Worm (Caenorhabditis elegans): ENCODE measurements around the gene srab-13.
A peak's percentile ranks its signal among the peaks of the same experiment; 100 is the strongest.

srab-13 gene

ce11 chrV:2055765-2056504, 28.2 kb upstream of the srab-13 start (continued):
- TF ChIP-seq sup-37 (GFP tag; optimal IDR thresholded peaks at IDR 0.05) (no peak), skn-1 (tag; optimal IDR thresholded peaks at IDR 0.05) (no peak), alr-1 (tag; optimal IDR thresholded peaks at IDR 0.05; ENCODE audit: borderline replicate concordance) (no peak), nhr-11 (tag; optimal IDR thresholded peaks at IDR 0.05) (no peak), grh-1 (GFP tag; IDR thresholded peaks at IDR 0.05) (no peak), nhr-12 (tag; optimal IDR thresholded peaks at IDR 0.05) (no peak), ztf-11 (tag; optimal IDR thresholded peaks at IDR 0.05) (no peak), Y116A8C.19 (tag; optimal IDR thresholded peaks at IDR 0.05; ENCODE audit: borderline replicate concordance) (no peak), lsy-2 (tag; optimal IDR thresholded peaks at IDR 0.05) (peak in 1 of 2 experiments; percentile 20), nhr-84 (tag; optimal IDR thresholded peaks at IDR 0.05) (no peak), rnt-1 (tag; optimal IDR thresholded peaks at IDR 0.05) (no peak), aha-1 (tag; optimal IDR thresholded peaks at IDR 0.05) (no peak), irx-1 (tag; optimal IDR thresholded peaks at IDR 0.05) (no peak), fos-1 (tag; optimal IDR thresholded peaks at IDR 0.05) (no peak), egl-13 (tag; optimal IDR thresholded peaks at IDR 0.05) (no peak), lin-35 (GFP tag; optimal IDR thresholded peaks at IDR 0.05) (no peak), egl-27 (tag; optimal IDR thresholded peaks at IDR 0.05) (no peak), nhr-20 (tag; optimal IDR thresholded peaks at IDR 0.05) (peak; percentile 33), ama-1 (optimal IDR thresholded peaks at IDR 0.05) (no peak), ceh-90 (tag; optimal IDR thresholded peaks at IDR 0.05) (no peak), nhr-76 (tag; optimal IDR thresholded peaks at IDR 0.05) (no peak), ceh-8 (GFP tag; optimal IDR thresholded peaks at IDR 0.05) (no peak), lir-3 (tag; optimal IDR thresholded peaks at IDR 0.05; ENCODE audit: poor library complexity) (no peak), unc-130 (tag; optimal IDR thresholded peaks at IDR 0.05) (no peak), fkh-8 (tag; optimal IDR thresholded peaks at IDR 0.05) (peak; percentile 15), dsc-1 (tag; optimal IDR thresholded peaks at IDR 0.05) (peak; percentile 15), efl-3 (GFP tag; optimal IDR thresholded peaks at IDR 0.05) (no peak), ceh-82 (tag; optimal IDR thresholded peaks at IDR 0.05) (no peak), ceh-88 (GFP tag; IDR thresholded peaks at IDR 0.05) (no peak), snpc-4 (tag; optimal IDR thresholded peaks at IDR 0.05) (no peak), fkh-4 (tag; optimal IDR thresholded peaks at IDR 0.05; ENCODE audit: borderline replicate concordance) (no peak), nhr-71 (tag; optimal IDR thresholded peaks at IDR 0.05) (peak; percentile 8), zip-4 (GFP tag; optimal IDR thresholded peaks at IDR 0.05) (no peak), C34B4.2 (tag; optimal IDR thresholded peaks at IDR 0.05) (no peak), lin-39 (tag; optimal IDR thresholded peaks at IDR 0.05) (no peak), tbx-2 (tag; optimal IDR thresholded peaks at IDR 0.05) (no peak), aly-2 (tag; optimal IDR thresholded peaks at IDR 0.05) (no peak), F16B12.6 (tag; optimal IDR thresholded peaks at IDR 0.05) (peak; percentile 60), mep-1 (tag; optimal IDR thresholded peaks at IDR 0.05) (peak; percentile 17), ces-1 (GFP tag; optimal IDR thresholded peaks at IDR 0.05) (no peak), unc-30 (tag; optimal IDR thresholded peaks at IDR 0.05) (no peak), hlh-4 (tag; optimal IDR thresholded peaks at IDR 0.05) (no peak), fkh-10 (GFP tag; optimal IDR thresholded peaks at IDR 0.05) (no peak), mab-9 (GFP tag; IDR thresholded peaks at IDR 0.05) (no peak), mdl-1 (tag; optimal IDR thresholded peaks at IDR 0.05) (no peak)
